Worm (Caenorhabditis elegans) whole organism, young adult: ENCODE results near the gene npr-13.

Source experiments
- nhr-80 ChIP-seq: sonication (generic microtip); optimal IDR thresholded peaks from 2 replicates; lab custom pipeline; 2016; ENCODE audit warnings: missing genetic modification characterization, missing compliant biosample characterization
- nhr-90 ChIP-seq: sonication (generic microtip); optimal IDR thresholded peaks from 2 replicates; lab custom pipeline; 2016; ENCODE audit warnings: missing genotype, mild to moderate bottlenecking, missing genetic modification characterization, missing compliant biosample characterization
- rcor-1 ChIP-seq: fragments of 200-800 bp; sonication (Bioruptor generic); IDR thresholded peaks from 2 replicates; pipeline ENCODE4 v1.3.6; 2022; ENCODE audit warnings: missing genetic modification reagents, missing genetic modification characterization, missing compliant biosample characterization

DNA sequence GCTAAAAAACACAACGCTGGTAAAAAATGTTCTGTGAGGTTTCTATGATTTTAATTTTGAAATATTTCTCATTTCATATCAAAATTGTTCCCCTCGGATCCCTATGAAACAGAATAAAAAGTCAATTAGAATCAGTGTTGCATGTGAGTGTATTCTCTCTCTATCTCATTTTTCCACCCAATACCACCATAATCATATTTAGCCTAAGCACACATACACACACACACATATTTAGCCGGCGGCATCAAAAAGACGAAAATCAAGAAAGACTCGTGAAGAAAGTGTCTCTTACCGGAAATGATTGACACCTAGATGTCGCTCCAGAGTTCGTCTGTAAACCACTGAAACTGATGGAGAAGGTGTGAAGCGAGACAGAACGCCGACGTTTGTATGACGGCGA is 4.1 kb downstream of the npr-13 start:
- no peak for TF ChIP-seq rcor-1 (GFP tag; lab: Robert Waterston, UW)
- TF ChIP-seq nhr-90 (tag; lab: Kevin White, UChicago), result no peak
- no peak for TF ChIP-seq nhr-80 (tag; lab: Kevin White, UChicago)
